Fruit fly (Drosophila melanogaster): ENCODE measurements around the gene CG14137.

- TF ChIP-seq CG6689 (GFP tag; IDR thresholded peaks at IDR 0.05) (no peak), pnt (GFP tag; optimal IDR thresholded peaks at IDR 0.05) (no peak), CG17912 (GFP tag; optimal IDR thresholded peaks at IDR 0.05) (no peak), Usf (GFP tag; optimal IDR thresholded peaks at IDR 0.05) (no peak), oc (tag; optimal IDR thresholded peaks at IDR 0.05) (no peak), CG10366 (GFP tag; IDR thresholded peaks at IDR 0.05) (no peak)
Observed at dm6 chr3L:11604227-11604626, 4.4 kb upstream of the CG14137 start.

Data from whole organism, embryonic.